Worm (Caenorhabditis elegans) whole organism, late embryonic: Measurements from ENCODE around the gene lgc-45.

Experiments
- C08G9.2 ChIP-seq: sonication (generic microtip); optimal IDR thresholded peaks from 2 replicates; lab custom pipeline; 2016; ENCODE audit warnings: mild to moderate bottlenecking, missing genetic modification characterization, moderate library complexity, missing compliant biosample characterization
- C38D4.7 ChIP-seq: fragments of 200-800 bp; sonication (Bioruptor generic); optimal IDR thresholded peaks from 2 replicates; lab custom pipeline; 2018; ENCODE audit warnings: mild to moderate bottlenecking, missing genetic modification characterization, moderate library complexity, missing compliant biosample characterization
- F13H6.1 ChIP-seq: sonication (generic microtip); optimal IDR thresholded peaks from 2 replicates; lab custom pipeline; 2016; ENCODE audit warnings: missing genetic modification characterization, missing compliant biosample characterization
- K09A11.1 ChIP-seq: sonication (generic microtip); optimal IDR thresholded peaks from 2 replicates; lab custom pipeline; 2017; ENCODE audit warnings: antibody characterized with exemption, mild to moderate bottlenecking, missing genetic modification characterization, missing compliant biosample characterization; ENCODE audit not compliant: insufficient read depth
- Y22D7AL.16 ChIP-seq: sonication (generic microtip); optimal IDR thresholded peaks from 2 replicates; lab custom pipeline; 2016; ENCODE audit warnings: missing genetic modification characterization, missing compliant biosample characterization
- ama-1 ChIP-seq: fragments of 150-350 bp; optimal IDR thresholded peaks from 2 replicates; lab custom pipeline; 2014
- ceh-18 ChIP-seq: sonication (generic microtip); optimal IDR thresholded peaks from 2 replicates; lab custom pipeline; 2016; ENCODE audit warnings: missing genetic modification characterization, missing compliant biosample characterization
- ceh-30 ChIP-seq: fragments of 150-350 bp; optimal IDR thresholded peaks from 2 replicates; lab custom pipeline; 2014; ENCODE audit warnings: missing biosample characterization, missing genetic modification characterization
- ceh-31 ChIP-seq: sonication (generic microtip); optimal IDR thresholded peaks from 2 replicates; lab custom pipeline; 2016; ENCODE audit warnings: missing genetic modification characterization, missing compliant biosample characterization
- che-1 ChIP-seq: sonication (generic microtip); optimal IDR thresholded peaks from 2 replicates; lab custom pipeline; 2016; ENCODE audit warnings: mild to moderate bottlenecking, missing genetic modification characterization, missing compliant biosample characterization
- dve-1 ChIP-seq: sonication (generic microtip); optimal IDR thresholded peaks from 2 replicates; lab custom pipeline; 2017; ENCODE audit warnings: antibody characterized with exemption, mild to moderate bottlenecking, missing genetic modification characterization, missing compliant biosample characterization
- elt-2 ChIP-seq: sonication (generic microtip); optimal IDR thresholded peaks from 2 replicates; lab custom pipeline; 2016; ENCODE audit warnings: missing genetic modification reagents, missing genetic modification characterization, missing compliant biosample characterization
- elt-4 ChIP-seq: sonication (generic microtip); optimal IDR thresholded peaks from 2 replicates; lab custom pipeline; 2016; ENCODE audit warnings: missing genetic modification characterization, missing compliant biosample characterization
- ets-4 ChIP-seq: sonication (generic microtip); optimal IDR thresholded peaks from 2 replicates; lab custom pipeline; 2016; ENCODE audit warnings: missing genetic modification characterization, missing compliant biosample characterization
- eyg-1 ChIP-seq: sonication (generic microtip); optimal IDR thresholded peaks from 2 replicates; lab custom pipeline; 2016; ENCODE audit warnings: missing genotype, missing genetic modification characterization, missing compliant biosample characterization
- fkh-6 ChIP-seq: sonication (generic microtip); optimal IDR thresholded peaks from 2 replicates; lab custom pipeline; 2016; ENCODE audit warnings: missing genetic modification characterization, missing compliant biosample characterization
- hlh-15 ChIP-seq: sonication (generic microtip); optimal IDR thresholded peaks from 2 replicates; lab custom pipeline; 2016; ENCODE audit warnings: missing genetic modification characterization, missing compliant biosample characterization
- madf-2 ChIP-seq: sonication (generic microtip); optimal IDR thresholded peaks from 2 replicates; lab custom pipeline; 2017; ENCODE audit warnings: missing genetic modification characterization, missing compliant biosample characterization
- mec-3 ChIP-seq: sonication (generic microtip); optimal IDR thresholded peaks from 2 replicates; lab custom pipeline; 2016; ENCODE audit warnings: borderline replicate concordance, missing genetic modification characterization, missing compliant biosample characterization
- nfya-1 ChIP-seq: sonication (generic microtip); optimal IDR thresholded peaks from 2 replicates; lab custom pipeline; 2017; ENCODE audit warnings: missing genetic modification characterization, mild to moderate bottlenecking, missing compliant biosample characterization, antibody characterized with exemption, moderate library complexity
- nhr-11 ChIP-seq: fragments of 150-350 bp; optimal IDR thresholded peaks from 2 replicates; lab custom pipeline; 2014; ENCODE audit warnings: missing biosample characterization, missing genetic modification characterization
- nhr-232 ChIP-seq: sonication (generic microtip); optimal IDR thresholded peaks from 2 replicates; lab custom pipeline; 2016; ENCODE audit warnings: missing genetic modification characterization, missing compliant biosample characterization
- npax-4 ChIP-seq: sonication (generic microtip); optimal IDR thresholded peaks from 2 replicates; lab custom pipeline; 2016; ENCODE audit warnings: missing genetic modification characterization, missing compliant biosample characterization
- pha-2 ChIP-seq: sonication (generic microtip); optimal IDR thresholded peaks from 2 replicates; lab custom pipeline; 2017; ENCODE audit warnings: mild to moderate bottlenecking, missing genetic modification characterization, missing compliant biosample characterization
- pqm-1 ChIP-seq: sonication (generic microtip); optimal IDR thresholded peaks from 2 replicates; lab custom pipeline; 2016; ENCODE audit warnings: missing genetic modification characterization, missing compliant biosample characterization
- ref-2 ChIP-seq: sonication (generic microtip); optimal IDR thresholded peaks from 2 replicates; lab custom pipeline; 2016; ENCODE audit warnings: missing genetic modification characterization, missing compliant biosample characterization
- sdc-2 ChIP-seq: sonication (generic microtip); optimal IDR thresholded peaks from 2 replicates; lab custom pipeline; 2016; ENCODE audit warnings: missing genotype, missing genetic modification characterization, missing compliant biosample characterization
- sox-2 ChIP-seq: fragments of 200-800 bp; sonication (Bioruptor generic); IDR thresholded peaks from 2 replicates; pipeline ENCODE4 v1.3.6; 2022; ENCODE audit warnings: missing genetic modification reagents, missing genetic modification characterization, missing compliant biosample characterization
- syd-9 ChIP-seq: sonication (generic microtip); optimal IDR thresholded peaks from 2 replicates; lab custom pipeline; 2016; ENCODE audit warnings: mild to moderate bottlenecking, missing genetic modification characterization, moderate library complexity, missing compliant biosample characterization
- tbx-2 ChIP-seq: sonication (generic microtip); optimal IDR thresholded peaks from 2 replicates; lab custom pipeline; 2016; ENCODE audit warnings: missing genetic modification characterization, missing compliant biosample characterization
- tbx-7 ChIP-seq: sonication (generic microtip); optimal IDR thresholded peaks from 2 replicates; lab custom pipeline; 2016; ENCODE audit warnings: missing genotype, missing genetic modification characterization, missing compliant biosample characterization
- unc-3 ChIP-seq, 2 experiments: fragments of 200-800 bp in 1 of 2; sonication (Bioruptor generic) in 1 of 2; sonication (generic microtip) in 1 of 2; conservative IDR thresholded peaks in 1 of 2; optimal IDR thresholded peaks in 1 of 2; 2 replicates each; pipeline versions ENCODE4 v1.3.6 to Lab custom; 2016 to 2022; ENCODE audit warnings: missing compliant biosample characterization in 2 of 2, missing genetic modification characterization in 2 of 2, missing genetic modification reagents in 1 of 2
- unc-55 ChIP-seq: sonication (generic microtip); optimal IDR thresholded peaks from 2 replicates; lab custom pipeline; 2017; ENCODE audit warnings: missing biosample characterization, missing genetic modification reagents, missing genetic modification characterization
- unc-86 ChIP-seq: sonication (generic microtip); optimal IDR thresholded peaks from 2 replicates; lab custom pipeline; 2016; ENCODE audit warnings: missing genetic modification characterization, missing compliant biosample characterization

The lgc-45 gene

DNA sequence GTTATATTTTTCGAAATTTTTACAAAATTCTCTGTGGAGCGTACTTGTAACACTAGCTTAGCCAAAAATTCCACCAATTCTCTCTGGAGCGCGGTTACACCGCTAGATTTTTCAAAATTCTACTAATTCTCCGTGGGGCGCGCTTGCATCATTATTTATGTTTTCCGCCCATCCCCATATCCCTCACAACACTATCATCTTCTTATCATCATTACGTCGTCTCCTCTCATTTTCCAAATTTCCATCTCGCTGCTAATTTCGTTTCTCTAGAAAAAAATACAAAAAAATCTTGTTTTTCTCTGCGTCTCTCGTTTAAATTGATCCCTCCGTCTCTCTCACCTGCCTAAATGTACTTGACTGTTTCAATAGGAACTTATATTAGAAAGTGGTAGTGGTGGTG is 2.0 kb upstream of the lgc-45 start:
- no peak for TF ChIP-seq ama-1 (lab: Kevin White, UChicago)
- no peak for TF ChIP-seq unc-3 (GFP tag; conservative IDR thresholded peaks at IDR 0.05; lab: Robert Waterston, UW)
- TF ChIP-seq unc-3 (tag; optimal IDR thresholded peaks at IDR 0.05; lab: Kevin White, UChicago) = no peak
- no peak for TF ChIP-seq nhr-232 (tag; lab: Kevin White, UChicago)
- no peak for TF ChIP-seq elt-2 (tag; lab: Kevin White, UChicago)
- TF ChIP-seq pha-2 = no peak
- no peak for TF ChIP-seq sox-2 (GFP tag; lab: Robert Waterston, UW)

DNA sequence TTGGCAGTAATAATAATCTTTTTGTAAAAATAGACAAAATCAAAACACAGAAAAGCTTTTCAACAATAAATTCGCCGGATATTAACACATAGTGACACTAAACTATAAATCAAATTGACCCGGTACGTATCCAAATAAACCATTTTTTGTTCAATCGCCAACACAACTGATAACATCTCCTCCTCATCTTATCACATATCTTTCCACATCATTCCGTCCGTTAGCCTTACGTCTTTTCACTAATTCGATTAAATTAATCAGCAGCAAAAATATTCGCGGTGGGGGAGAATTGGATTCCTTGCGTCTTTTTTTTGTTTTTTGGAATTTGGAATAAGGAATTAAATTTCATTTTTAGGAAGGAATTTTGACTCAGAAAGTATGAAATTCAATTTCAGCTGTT is 688 bp upstream of the lgc-45 start:
- no peak for TF ChIP-seq ceh-31 (tag; lab: Kevin White, UChicago)
- no peak for TF ChIP-seq hlh-15 (tag; lab: Kevin White, UChicago)
- TF ChIP-seq Y22D7AL.16 = no peak
- no peak for TF ChIP-seq sdc-2 (tag; lab: Kevin White, UChicago)
- TF ChIP-seq C38D4.7 (GFP tag; lab: Kevin White, UChicago) = no peak
- no peak for TF ChIP-seq eyg-1 (tag; lab: Kevin White, UChicago)
- no peak for TF ChIP-seq C08G9.2 (tag; lab: Kevin White, UChicago)
- TF ChIP-seq che-1 = no peak
- no peak for TF ChIP-seq npax-4 (tag; lab: Kevin White, UChicago)
- no peak for TF ChIP-seq nhr-11 (tag; lab: Kevin White, UChicago)
- TF ChIP-seq syd-9 = no peak
- no peak for TF ChIP-seq ref-2 (tag; lab: Kevin White, UChicago)

DNA sequence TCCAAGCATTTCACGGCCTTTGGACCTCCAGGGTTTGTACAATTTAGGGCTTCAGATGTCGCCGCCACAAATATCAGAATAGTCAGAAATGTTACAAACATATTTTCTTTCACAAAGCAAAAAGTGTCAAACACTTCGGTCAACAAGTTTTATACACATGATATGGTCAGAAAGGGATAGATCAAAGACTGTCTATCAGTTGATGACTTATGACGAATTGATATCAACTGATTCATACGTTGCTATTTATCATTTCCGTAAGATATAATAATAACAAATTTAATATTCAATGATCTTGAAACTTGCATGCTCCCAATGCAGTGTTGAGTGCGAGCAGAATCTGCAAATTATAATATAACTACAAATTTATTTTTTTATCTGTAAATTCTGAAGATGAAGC is 3.3 kb downstream of the lgc-45 start, which contains the start of gene W10G11.1:
TSS of gene W10G11.1 (minus strand) at position 101 of the 400 bp plus-strand sequence.
- TF ChIP-seq elt-4 (tag; lab: Kevin White, UChicago) = no peak
- TF ChIP-seq unc-55 (GFP tag; lab: Kevin White, UChicago) = no peak
- no peak for TF ChIP-seq ama-1 (lab: Kevin White, UChicago)
- no peak for TF ChIP-seq mec-3 (tag; lab: Kevin White, UChicago)
- TF ChIP-seq ref-2 (tag; lab: Kevin White, UChicago) = no peak
- no peak for TF ChIP-seq eyg-1 (tag; lab: Kevin White, UChicago)
- TF ChIP-seq ceh-30 = no peak
- no peak for TF ChIP-seq ets-4 (tag; lab: Kevin White, UChicago)
- TF ChIP-seq pqm-1 (tag; lab: Kevin White, UChicago) = no peak
- TF ChIP-seq, all 69 proteins: peak for 0

DNA sequence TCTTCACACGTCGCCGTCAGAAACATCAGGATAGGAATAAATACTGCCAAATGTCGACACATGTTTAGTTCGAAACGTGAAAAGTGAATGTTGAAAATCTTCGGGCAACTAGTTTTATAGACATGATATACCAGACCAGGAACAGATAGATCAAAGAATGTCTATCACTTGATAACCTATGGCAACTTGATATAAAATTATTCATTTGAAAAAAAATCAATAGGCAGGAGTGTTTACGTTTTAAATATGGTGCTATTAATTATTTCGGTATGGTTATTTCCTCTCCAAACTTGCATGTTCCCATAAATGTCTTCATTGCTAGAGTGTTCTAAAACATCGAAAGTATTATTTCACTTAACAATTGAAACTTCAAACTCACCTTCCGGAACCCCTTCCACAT is 4.3 kb downstream of the lgc-45 start, which contains the start of gene W10G11.2:
TSS of gene W10G11.2 (minus strand) at position 101 of the 400 bp plus-strand sequence.
- no peak for TF ChIP-seq nfya-1 (tag; lab: Kevin White, UChicago)

DNA sequence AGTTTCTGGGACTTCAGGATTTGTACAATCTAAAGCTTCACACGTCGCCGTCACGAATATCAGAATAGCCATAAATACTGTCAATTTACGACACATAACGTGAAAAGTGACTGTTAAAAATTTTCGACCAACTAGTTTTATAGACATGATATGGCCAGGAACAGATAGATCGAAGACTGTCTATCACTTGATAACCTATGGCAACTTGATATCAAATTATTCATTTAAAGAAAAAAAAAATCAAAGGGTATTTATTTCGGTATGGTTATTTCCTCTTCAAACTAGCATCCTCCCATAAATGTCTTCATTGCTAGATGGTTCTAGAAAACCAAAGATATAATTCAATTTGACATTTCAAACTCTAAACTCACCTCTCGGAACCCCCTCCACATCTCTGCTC is 5.1 kb downstream of the lgc-45 start, which contains the start of gene W10G11.3:
TSS of gene W10G11.3 (minus strand) at position 101 of the 400 bp plus-strand sequence.
- TF ChIP-seq K09A11.1 (tag; lab: Kevin White, UChicago) (no peak), unc-55 (GFP tag; lab: Kevin White, UChicago) (no peak), pha-2 (no peak)
- TF ChIP-seq, all 69 proteins: peak for 0

DNA sequence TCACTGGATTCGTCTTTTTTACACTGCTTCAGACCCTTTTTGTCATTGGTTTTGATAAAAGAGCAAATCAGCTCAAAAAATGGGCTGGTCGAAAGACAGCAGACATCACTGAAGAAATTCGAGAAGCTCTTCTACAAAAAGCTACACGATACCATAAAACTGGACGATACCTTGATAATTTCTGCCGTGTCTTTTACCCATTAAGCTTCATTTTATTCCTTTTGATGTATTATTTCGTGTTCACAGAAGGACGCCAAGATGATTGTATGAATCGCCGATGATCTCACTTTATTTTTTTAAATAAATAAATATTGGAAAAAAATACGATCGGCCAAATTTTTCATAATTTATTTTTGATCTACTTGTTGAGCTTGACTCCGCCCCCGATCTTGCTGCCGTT is 9.8 kb downstream of the lgc-45 start:
- TF ChIP-seq eyg-1 (tag; lab: Kevin White, UChicago) (no peak), unc-3 (GFP tag; conservative IDR thresholded peaks at IDR 0.05; lab: Robert Waterston, UW) (no peak), unc-3 (tag; optimal IDR thresholded peaks at IDR 0.05; lab: Kevin White, UChicago) (no peak), unc-86 (tag; lab: Kevin White, UChicago) (no peak), F13H6.1 (tag; lab: Kevin White, UChicago) (no peak), dve-1 (tag; lab: Kevin White, UChicago) (no peak), fkh-6 (no peak), tbx-7 (tag; lab: Kevin White, UChicago) (no peak), tbx-2 (no peak), ceh-18 (no peak), madf-2 (tag; lab: Kevin White, UChicago) (no peak)
